Worm (Caenorhabditis elegans) whole organism, L4/young adult: Measurements from ENCODE around the gene tsg-101.

Source experiments
- W03F9.2 ChIP-seq: fragments of 150-350 bp; optimal IDR thresholded peaks from 2 replicates; lab custom pipeline; 2014; ENCODE audit warnings: missing biosample characterization, missing genetic modification characterization
- dao-5 ChIP-seq: sonication (generic microtip); optimal IDR thresholded peaks from 2 replicates; lab custom pipeline; 2016; ENCODE audit warnings: missing genotype, missing genetic modification characterization, moderate library complexity, missing compliant biosample characterization
- him-1 ChIP-seq: sonication (generic microtip); optimal IDR thresholded peaks from 2 replicates; lab custom pipeline; 2016; ENCODE audit warnings: missing genotype, missing genetic modification reagents, missing genetic modification characterization, missing compliant biosample characterization

- no peak for TF ChIP-seq W03F9.2 (tag; lab: Kevin White, UChicago)
- no peak for TF ChIP-seq him-1 (tag; lab: Kevin White, UChicago)
- TF ChIP-seq dao-5 (tag; lab: Kevin White, UChicago), result no peak
Observed at ce11 chrIV:3539872-3540271, 25.5 kb upstream of the tsg-101 start, which contains the start of gene B0212.3.
